Worm (Caenorhabditis elegans) whole organism, midembryonic: ENCODE results near the gene nfm-1.

Source experiments
- T22C8.4 ChIP-seq: fragments of 200-800 bp; sonication (Bioruptor generic); IDR thresholded peaks from 2 replicates; pipeline ENCODE4 v1.3.6; 2022; ENCODE audit warnings: missing genetic modification characterization, missing compliant biosample characterization
- cog-1 ChIP-seq: sonication (generic microtip); optimal IDR thresholded peaks from 2 replicates; lab custom pipeline; 2016; ENCODE audit warnings: missing genetic modification characterization, missing compliant biosample characterization
- flt-1 ChIP-seq: fragments of 200-800 bp; sonication (Bioruptor generic); IDR thresholded peaks from 2 replicates; pipeline ENCODE4 v1.3.6; 2022; ENCODE audit warnings: missing genetic modification characterization, missing compliant biosample characterization
- klf-2 ChIP-seq: fragments of 200-800 bp; sonication (Bioruptor generic); conservative IDR thresholded peaks from 2 replicates; pipeline ENCODE4 v1.3.6; 2022; ENCODE audit warnings: missing genetic modification reagents, missing genetic modification characterization, missing compliant biosample characterization
- med-1 ChIP-seq: sonication (generic microtip); optimal IDR thresholded peaks from 2 replicates; lab custom pipeline; 2017; ENCODE audit warnings: missing genetic modification characterization, mild to moderate bottlenecking, missing compliant biosample characterization, antibody characterized with exemption, missing genetic modification reagents; ENCODE audit not compliant: insufficient read depth
- ref-1 ChIP-seq: fragments of 200-800 bp; sonication (Bioruptor generic); conservative IDR thresholded peaks from 2 replicates; pipeline ENCODE4 v1.3.6; 2022; ENCODE audit warnings: missing genetic modification reagents, missing genetic modification characterization, missing compliant biosample characterization
- tab-1 ChIP-seq: fragments of 200-800 bp; sonication (Bioruptor generic); IDR thresholded peaks from 2 replicates; pipeline ENCODE4 v1.3.6; 2022; ENCODE audit warnings: missing genetic modification characterization, missing compliant biosample characterization
- ztf-23 ChIP-seq: fragments of 200-800 bp; sonication (Bioruptor generic); IDR thresholded peaks from 2 replicates; pipeline ENCODE4 v1.3.6; 2022; ENCODE audit warnings: missing genetic modification reagents, missing genetic modification characterization, missing compliant biosample characterization
- ztf-29 ChIP-seq: fragments of 200-800 bp; sonication (Bioruptor generic); IDR thresholded peaks from 2 replicates; pipeline ENCODE4 v1.3.6; 2022; ENCODE audit warnings: missing genetic modification reagents, missing genetic modification characterization, missing compliant biosample characterization

Gene nfm-1

ce11 chrIII:6145896-6146295, 13.4 kb upstream of the nfm-1 start, which contains the start of gene Y42G9A.3:
Gene Y42G9A.3 (plus strand): TSS chrIII:6146258.
- TF ChIP-seq flt-1 (GFP tag; lab: Robert Waterston, UW), result no peak
- TF ChIP-seq cog-1, result no peak
- no peak for TF ChIP-seq T22C8.4 (GFP tag; lab: Robert Waterston, UW)
- no peak for TF ChIP-seq klf-2 (GFP tag; lab: Robert Waterston, UW)
- no peak for TF ChIP-seq tab-1 (GFP tag; lab: Robert Waterston, UW)
- no peak for TF ChIP-seq ztf-29 (GFP tag; lab: Robert Waterston, UW)
- TF ChIP-seq ztf-23, result no peak
- no peak for TF ChIP-seq ref-1 (GFP tag; lab: Robert Waterston, UW)
- TF ChIP-seq med-1 (GFP tag; lab: Kevin White, UChicago), result no peak

- TF ChIP-seq ztf-23, result no peak
- TF ChIP-seq tab-1 (GFP tag; lab: Robert Waterston, UW), result no peak
- no peak for TF ChIP-seq cog-1
- no peak for TF ChIP-seq T22C8.4 (GFP tag; lab: Robert Waterston, UW)
- TF ChIP-seq flt-1 (GFP tag; lab: Robert Waterston, UW), result no peak
- no peak for TF ChIP-seq klf-2 (GFP tag; lab: Robert Waterston, UW)
- no peak for TF ChIP-seq ztf-29 (GFP tag; lab: Robert Waterston, UW)
- TF ChIP-seq med-1 (GFP tag; lab: Kevin White, UChicago), result no peak
- no peak for TF ChIP-seq ref-1 (GFP tag; lab: Robert Waterston, UW)
Observed at ce11 chrIII:6146797-6147196, 12.5 kb upstream of the nfm-1 start.

- no peak for TF ChIP-seq T22C8.4 (GFP tag; lab: Robert Waterston, UW)
- no peak for TF ChIP-seq tab-1 (GFP tag; lab: Robert Waterston, UW)
Observed at ce11 chrIII:6147903-6148302, 11.3 kb upstream of the nfm-1 start, which contains the start of gene Y42G9A.2. Gene Y42G9A.2 (plus strand): TSS chrIII:6148186.

ce11 chrIII:6148684-6149083, 10.6 kb upstream of the nfm-1 start:
- TF ChIP-seq med-1 (GFP tag; lab: Kevin White, UChicago) (no peak), ref-1 (GFP tag; lab: Robert Waterston, UW) (no peak), T22C8.4 (GFP tag; lab: Robert Waterston, UW) (no peak), klf-2 (GFP tag; lab: Robert Waterston, UW) (no peak), tab-1 (GFP tag; lab: Robert Waterston, UW) (no peak), cog-1 (no peak), flt-1 (GFP tag; lab: Robert Waterston, UW) (no peak), ztf-23 (no peak), ztf-29 (GFP tag; lab: Robert Waterston, UW) (no peak)

- TF ChIP-seq klf-2 (GFP tag; lab: Robert Waterston, UW), result no peak
- TF ChIP-seq ztf-23, result no peak
- no peak for TF ChIP-seq ztf-29 (GFP tag; lab: Robert Waterston, UW)
- TF ChIP-seq T22C8.4 (GFP tag; lab: Robert Waterston, UW), result no peak
- no peak for TF ChIP-seq tab-1 (GFP tag; lab: Robert Waterston, UW)
- TF ChIP-seq cog-1, result no peak
- no peak for TF ChIP-seq flt-1 (GFP tag; lab: Robert Waterston, UW)
- no peak for TF ChIP-seq ref-1 (GFP tag; lab: Robert Waterston, UW)
- TF ChIP-seq med-1 (GFP tag; lab: Kevin White, UChicago), result no peak
Observed at ce11 chrIII:6149467-6150072, 9.7 kb upstream of the nfm-1 start, which contains the start of the genes wht-7 and Y42G9A.1. Gene wht-7 (minus strand): TSS chrIII:6149597. Gene Y42G9A.1 (plus strand): TSS chrIII:6149961.

- TF ChIP-seq med-1 (GFP tag; lab: Kevin White, UChicago) (no peak), ref-1 (GFP tag; lab: Robert Waterston, UW) (no peak), ztf-29 (GFP tag; lab: Robert Waterston, UW) (no peak), klf-2 (GFP tag; lab: Robert Waterston, UW) (no peak)
Observed at ce11 chrIII:6154586-6154985, 4.7 kb upstream of the nfm-1 start.

- TF ChIP-seq flt-1 (GFP tag; lab: Robert Waterston, UW) (no peak), ref-1 (GFP tag; lab: Robert Waterston, UW) (no peak), cog-1 (no peak), ztf-23 (no peak), ztf-29 (GFP tag; lab: Robert Waterston, UW) (no peak), klf-2 (GFP tag; lab: Robert Waterston, UW) (no peak), tab-1 (GFP tag; lab: Robert Waterston, UW) (no peak), T22C8.4 (GFP tag; lab: Robert Waterston, UW) (no peak), med-1 (GFP tag; lab: Kevin White, UChicago) (no peak)
Observed at ce11 chrIII:6155787-6156186, 3.5 kb upstream of the nfm-1 start.

- TF ChIP-seq cog-1 (no peak), ref-1 (GFP tag; lab: Robert Waterston, UW) (no peak), ztf-29 (GFP tag; lab: Robert Waterston, UW) (no peak), tab-1 (GFP tag; lab: Robert Waterston, UW) (no peak), flt-1 (GFP tag; lab: Robert Waterston, UW) (no peak), ztf-23 (no peak), med-1 (GFP tag; lab: Kevin White, UChicago) (no peak)
Observed at ce11 chrIII:6157708-6158321, 1.4 kb upstream of the nfm-1 start, which contains the start of gene anmt-2. Gene anmt-2 (minus strand): TSS chrIII:6157758.

ce11 chrIII:6163381-6163780, 4.1 kb downstream of the nfm-1 start:
- TF ChIP-seq T22C8.4 (GFP tag; lab: Robert Waterston, UW), result no peak
